Worm (Caenorhabditis elegans): ENCODE data around the gene cnx-1.

DNA sequence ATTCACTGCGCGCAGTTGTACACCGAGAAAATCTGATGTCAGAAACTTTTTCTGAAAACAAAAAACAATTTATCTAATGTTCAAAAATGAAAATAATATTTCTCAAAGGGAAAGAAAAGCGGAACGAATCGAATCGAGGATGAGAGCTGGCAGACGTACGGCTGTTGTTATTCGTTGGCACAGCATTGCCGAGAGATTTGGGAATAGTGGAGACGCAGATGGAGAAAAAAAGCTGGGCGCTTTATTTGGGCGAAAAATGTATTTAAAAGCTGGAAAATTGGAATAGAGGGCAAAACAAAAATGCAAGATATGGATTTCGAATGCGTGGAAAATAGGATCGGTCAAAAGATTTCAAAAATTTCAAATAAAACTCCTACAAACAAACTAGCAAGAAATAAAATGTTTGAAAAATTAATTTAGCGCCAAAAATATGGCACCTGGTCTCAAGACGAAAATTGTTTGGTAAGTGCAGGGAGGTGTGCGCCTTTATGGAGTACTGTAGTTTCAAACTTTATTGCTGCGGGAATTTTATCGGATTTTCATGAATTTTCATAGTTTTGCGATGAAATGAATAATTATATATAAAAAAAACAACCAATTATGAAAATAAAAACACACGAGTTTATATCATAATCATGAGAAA is 42.3 kb upstream of the cnx-1 start, which contains the start of gene gpdh-2:
- TF ChIP-seq lin-13 (GFP tag; optimal IDR thresholded peaks at IDR 0.05) (no peak), Y55F3AM.14 (GFP tag; optimal IDR thresholded peaks at IDR 0.05) (no peak), snpc-4 (tag; optimal IDR thresholded peaks at IDR 0.05) (peak; percentile 9), lin-39 (tag; optimal IDR thresholded peaks at IDR 0.05) (no peak), egl-27 (tag; optimal IDR thresholded peaks at IDR 0.05) (no peak), nhr-237 (tag; optimal IDR thresholded peaks at IDR 0.05) (no peak), elt-3 (tag; optimal IDR thresholded peaks at IDR 0.05) (no peak), unc-62 (GFP tag; optimal IDR thresholded peaks at IDR 0.05) (no peak), lsy-2 (tag; optimal IDR thresholded peaks at IDR 0.05) (peak in 1 of 2 experiments; percentile 14), nhr-11 (tag; optimal IDR thresholded peaks at IDR 0.05) (no peak), ztf-4 (tag; optimal IDR thresholded peaks at IDR 0.05) (no peak)
